Fruit fly (Drosophila melanogaster): Measurements from ENCODE around the gene CG32119.

CG32119 gene

dm6 chr3L:13213360-13213759 lies 35.1 kb downstream of the CG32119 start (continued):
- no peak for TF ChIP-seq prd (optimal IDR thresholded peaks at IDR 0.05)
- TF ChIP-seq prd (GFP tag; IDR thresholded peaks at IDR 0.05): peak; percentile 39; the same call in 1 of the 3 replicates
- no peak for TF ChIP-seq Fer3 (tag; optimal IDR thresholded peaks at IDR 0.05)
- TF ChIP-seq usp (GFP tag; optimal IDR thresholded peaks at IDR 0.05): no peak
- TF ChIP-seq CG17385 (GFP tag; optimal IDR thresholded peaks at IDR 0.05): peak; percentile 57
- TF ChIP-seq CG14441 (GFP tag; IDR thresholded peaks at IDR 0.05): peak; percentile 44; the same call in 1 of the 2 replicates
- no peak for TF ChIP-seq CG6175 (GFP tag; IDR thresholded peaks at IDR 0.05)
- no peak for TF ChIP-seq wek (GFP tag; optimal IDR thresholded peaks at IDR 0.05)
- peak; percentile 62 for TF ChIP-seq NC2β (GFP tag; optimal IDR thresholded peaks at IDR 0.05)
- no peak for TF ChIP-seq CG13296 (GFP tag; optimal IDR thresholded peaks at IDR 0.05)
- TF ChIP-seq slp2 (GFP tag; optimal IDR thresholded peaks at IDR 0.05): peak; percentile 55
- no peak for TF ChIP-seq unc-4 (GFP tag; IDR thresholded peaks at IDR 0.05; ENCODE audit: partially characterized antibody)
- TF ChIP-seq Antp (GFP tag; optimal IDR thresholded peaks at IDR 0.05): no peak
- no peak for TF ChIP-seq sisA (GFP tag; IDR thresholded peaks at IDR 0.05)
- peak; percentile 78 for TF ChIP-seq CG11504 (tag; optimal IDR thresholded peaks at IDR 0.05)
- TF ChIP-seq CG32772 (GFP tag; IDR thresholded peaks at IDR 0.05): peak; percentile 44; the same call in 1 of the 2 replicates
- TF ChIP-seq H2.0 (GFP tag; IDR thresholded peaks at IDR 0.05): peak; percentile 27; the same call in 1 of the 2 replicates
- TF ChIP-seq fd3F (GFP tag; optimal IDR thresholded peaks at IDR 0.05): no peak
- no peak for TF ChIP-seq zfh2 (GFP tag; optimal IDR thresholded peaks at IDR 0.05)
- TF ChIP-seq CG3163 (GFP tag; optimal IDR thresholded peaks at IDR 0.05): peak; percentile 17
- no peak for TF ChIP-seq dati (GFP tag; IDR thresholded peaks at IDR 0.05)
- no peak for TF ChIP-seq BEAF-32 (GFP tag; optimal IDR thresholded peaks at IDR 0.05)
- TF ChIP-seq Doc2 (GFP tag; IDR thresholded peaks at IDR 0.05): no peak
- TF ChIP-seq trem (tag; optimal IDR thresholded peaks at IDR 0.05): no peak
- peak; percentile 41 for TF ChIP-seq CG33213 (GFP tag; optimal IDR thresholded peaks at IDR 0.05)
- TF ChIP-seq CG3847 (GFP tag; IDR thresholded peaks at IDR 0.05): no peak
- peak; percentile 16 for TF ChIP-seq HmgZ (tag; optimal IDR thresholded peaks at IDR 0.05)
- TF ChIP-seq crol (GFP tag; IDR thresholded peaks at IDR 0.05): no peak
- TF ChIP-seq CG12155 (GFP tag; optimal IDR thresholded peaks at IDR 0.05): peak; percentile 3
- TF ChIP-seq CG2129 (GFP tag; IDR thresholded peaks at IDR 0.05; ENCODE audit: partially characterized antibody): no peak
- no peak for TF ChIP-seq MESR4 (GFP tag; optimal IDR thresholded peaks at IDR 0.05)
- peak; percentile 53 for TF ChIP-seq CG7987 (GFP tag; optimal IDR thresholded peaks at IDR 0.05)
- TF ChIP-seq lmd (GFP tag; IDR thresholded peaks at IDR 0.05): peak; percentile 47; the same call in 1 of the 2 replicates
- no peak for TF ChIP-seq Nf-YC (tag; optimal IDR thresholded peaks at IDR 0.05)
- TF ChIP-seq luna (GFP tag; optimal IDR thresholded peaks at IDR 0.05): no peak
- TF ChIP-seq gsb-n (tag; optimal IDR thresholded peaks at IDR 0.05): peak; percentile 65
- peak; percentile 44 for TF ChIP-seq CG18599 (GFP tag; optimal IDR thresholded peaks at IDR 0.05)
- peak; percentile 32 for TF ChIP-seq CG9609 (GFP tag; optimal IDR thresholded peaks at IDR 0.05)
- no peak for TF ChIP-seq inv (GFP tag; IDR thresholded peaks at IDR 0.05; ENCODE audit: partially characterized antibody)
- peak; percentile 47 to 54 for TF ChIP-seq dpn (GFP tag; optimal IDR thresholded peaks at IDR 0.05)
- peak; percentile 95 for TF ChIP-seq sens (GFP tag)
- TF ChIP-seq CG11696 (GFP tag; IDR thresholded peaks at IDR 0.05): no peak
- peak; percentile 37 for TF ChIP-seq Meics (GFP tag; optimal IDR thresholded peaks at IDR 0.05)
- TF ChIP-seq CG12236 (GFP tag; optimal IDR thresholded peaks at IDR 0.05): peak; percentile 67
- no peak for TF ChIP-seq ash1 (GFP tag; optimal IDR thresholded peaks at IDR 0.05)
- no peak for TF ChIP-seq CG2120 (GFP tag; optimal IDR thresholded peaks at IDR 0.05)
- peak; percentile 61 for TF ChIP-seq ewg (GFP tag; optimal IDR thresholded peaks at IDR 0.05)
- no peak for TF ChIP-seq slou (GFP tag; optimal IDR thresholded peaks at IDR 0.05)
- TF ChIP-seq CG7928 (GFP tag; optimal IDR thresholded peaks at IDR 0.05): no peak
- TF ChIP-seq Lim3 (GFP tag; IDR thresholded peaks at IDR 0.05): 0 out of 2 replicates have a peak, but pooled peaks have one; percentile 6
- peak; percentile 57; the same call in 2 of the 3 replicates for TF ChIP-seq dysf (GFP tag; IDR thresholded peaks at IDR 0.05)
- peak; percentile 53 for TF ChIP-seq CG16863 (GFP tag; optimal IDR thresholded peaks at IDR 0.05)

All from whole organism, embryonic.